Fruit fly (Drosophila melanogaster): ENCODE data around the gene CG13043.

Gene CG13043

dm6 chr3L:16289067-16289466 is 16.6 kb downstream of the CG13043 start:
- no peak for TF ChIP-seq CG17801 (GFP tag; optimal IDR thresholded peaks at IDR 0.05; ENCODE audit: partially characterized antibody)

DNA sequence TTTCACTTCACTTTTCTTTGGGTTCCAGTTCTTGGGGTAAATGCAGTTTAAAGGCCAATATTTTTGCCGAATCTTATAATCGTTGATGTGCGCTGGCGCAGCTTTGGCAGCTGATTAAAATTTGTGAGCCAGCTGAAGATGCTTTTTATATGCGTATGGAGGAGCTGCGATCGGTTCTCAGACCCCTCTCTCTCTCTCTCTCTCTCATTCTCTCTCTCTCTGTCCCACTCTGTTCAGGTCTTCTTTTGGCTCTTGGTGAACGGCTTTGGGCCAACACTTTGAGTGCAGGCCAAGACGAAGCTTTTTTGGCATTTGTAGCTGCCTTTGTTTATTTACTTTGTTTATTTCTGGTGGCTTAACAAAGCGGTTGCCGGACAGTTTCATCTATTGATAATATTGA is 17.3 kb downstream of the CG13043 start, which contains the start of gene CG13046:
CG13046 (minus strand) TSS at position 101 of the 400 bp plus-strand sequence.
- TF ChIP-seq CG17801 (GFP tag; optimal IDR thresholded peaks at IDR 0.05; ENCODE audit: partially characterized antibody), result no peak

DNA sequence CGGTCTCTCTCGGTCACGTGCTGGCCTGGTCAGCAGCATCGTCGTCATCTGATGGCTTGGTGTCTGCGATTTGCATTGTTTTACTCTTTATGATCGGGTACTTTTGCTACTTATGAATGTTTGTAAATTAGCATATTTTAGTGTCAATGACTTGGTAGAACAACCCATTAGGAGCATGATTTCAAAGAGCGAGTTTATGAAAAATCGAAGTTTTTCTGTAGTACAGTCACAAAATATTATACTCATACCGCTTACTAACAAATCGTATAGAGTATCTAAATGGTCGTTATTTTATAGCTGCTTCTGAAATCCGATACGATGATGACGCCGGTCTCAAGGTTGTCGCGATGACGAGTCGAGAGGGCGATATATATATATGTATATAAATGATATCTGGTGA is 19.4 kb downstream of the CG13043 start:
- no peak for TF ChIP-seq CG17801 (GFP tag; optimal IDR thresholded peaks at IDR 0.05; ENCODE audit: partially characterized antibody)

- no peak for TF ChIP-seq CG17801 (GFP tag; optimal IDR thresholded peaks at IDR 0.05; ENCODE audit: partially characterized antibody)
Observed at dm6 chr3L:16285346-16285911, 20.2 kb downstream of the CG13043 start, which contains the start of gene CG13047. Gene CG13047, minus strand, starts transcription at chr3L:16285396.

DNA sequence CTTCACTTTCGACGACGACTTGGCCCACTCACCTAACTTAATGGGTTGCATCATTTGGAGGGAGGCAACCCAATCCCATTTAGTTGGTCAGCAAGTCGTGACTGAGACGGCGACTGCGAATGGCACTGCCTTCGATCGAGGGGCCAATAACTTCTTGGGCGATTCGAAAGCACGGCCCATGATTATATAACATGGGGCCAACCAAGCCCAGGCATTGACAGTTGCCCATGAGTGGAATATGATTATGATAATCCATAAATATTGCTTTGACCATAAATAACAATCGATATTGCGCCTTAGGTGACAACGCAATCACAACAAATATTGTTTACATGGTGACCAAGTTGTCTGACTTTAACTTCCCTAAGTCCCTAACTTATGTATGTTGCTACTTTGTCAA is 21.8 kb downstream of the CG13043 start, which contains the start of gene CG13048:
CG13048 (minus strand) TSS at position 101 of the 400 bp plus-strand sequence.
- no peak for TF ChIP-seq CG17801 (GFP tag; optimal IDR thresholded peaks at IDR 0.05; ENCODE audit: partially characterized antibody)

DNA sequence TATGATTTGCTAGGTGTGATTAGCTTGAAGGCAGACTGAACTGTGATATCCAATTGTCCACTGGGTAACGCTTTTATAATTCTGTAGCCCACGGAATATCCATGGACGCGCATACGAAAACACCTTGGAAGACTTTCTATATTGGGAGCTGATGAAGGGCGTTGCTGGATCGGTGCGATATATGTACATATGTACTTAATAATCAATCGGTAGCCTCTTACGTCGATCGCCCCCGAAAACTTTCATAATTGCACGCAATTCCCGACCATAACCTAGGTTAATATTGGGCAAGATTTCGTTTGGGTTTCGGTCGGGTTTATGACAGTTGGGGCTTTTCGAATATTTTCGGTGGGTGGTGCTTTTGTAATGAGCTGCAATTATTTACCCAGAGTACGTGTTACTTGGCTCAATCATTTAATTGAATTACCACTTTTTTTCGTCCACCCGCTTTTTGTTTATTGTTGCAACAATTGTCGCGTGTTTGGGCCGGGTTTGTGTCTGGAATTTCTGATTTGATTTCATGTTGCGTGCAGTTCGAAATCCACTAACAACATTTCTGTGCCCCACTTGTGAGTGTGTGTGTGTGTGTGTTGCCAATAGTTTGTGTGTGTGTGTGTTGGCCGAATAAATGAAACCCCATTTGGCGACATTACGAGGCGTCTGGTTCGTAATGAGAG is 23.7 kb downstream of the CG13043 start, which contains the start of gene CG13049:
CG13049 (minus strand) TSS at position 51 of the 677 bp plus-strand sequence.
- TF ChIP-seq CG17801 (GFP tag; optimal IDR thresholded peaks at IDR 0.05; ENCODE audit: partially characterized antibody), result no peak

DNA sequence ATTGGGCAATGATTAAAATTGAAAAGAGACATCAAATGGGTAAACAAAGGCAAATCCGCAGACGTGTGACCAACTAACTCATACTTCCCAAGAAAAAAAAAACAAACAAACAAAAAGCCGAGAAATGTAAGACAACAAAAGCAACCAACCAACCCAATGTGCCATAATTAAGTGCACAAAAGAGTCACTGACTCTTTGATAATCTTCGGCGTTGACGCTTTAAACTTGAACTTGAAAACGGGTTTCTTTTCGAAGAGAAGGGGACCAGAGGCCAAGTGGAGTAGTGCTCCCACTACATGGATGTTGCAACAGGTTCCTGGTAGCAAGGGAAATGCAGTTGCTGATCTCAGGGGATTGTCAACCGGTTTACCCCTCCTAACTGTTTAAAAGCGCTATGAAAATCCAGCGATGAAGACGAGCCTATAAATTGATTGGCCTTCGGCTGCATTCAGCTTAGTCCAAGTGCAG is 25.6 kb downstream of the CG13043 start, which contains the start of gene CG13064:
CG13064 (plus strand) TSS at position 418 of the 468 bp plus-strand sequence.
- TF ChIP-seq CG17801 (GFP tag; optimal IDR thresholded peaks at IDR 0.05; ENCODE audit: partially characterized antibody), result no peak

dm6 chr3L:16279171-16279570 is 26.5 kb downstream of the CG13043 start, which contains the start of gene CG13050:
Gene CG13050, minus strand, starts transcription at chr3L:16279271.
- no peak for TF ChIP-seq CG17801 (GFP tag; optimal IDR thresholded peaks at IDR 0.05; ENCODE audit: partially characterized antibody)

- no peak for TF ChIP-seq CG17801 (GFP tag; optimal IDR thresholded peaks at IDR 0.05; ENCODE audit: partially characterized antibody)
Observed at dm6 chr3L:16277135-16277534, 28.5 kb downstream of the CG13043 start, which contains the start of gene CG13065. Gene CG13065, plus strand, starts transcription at chr3L:16277435.

DNA sequence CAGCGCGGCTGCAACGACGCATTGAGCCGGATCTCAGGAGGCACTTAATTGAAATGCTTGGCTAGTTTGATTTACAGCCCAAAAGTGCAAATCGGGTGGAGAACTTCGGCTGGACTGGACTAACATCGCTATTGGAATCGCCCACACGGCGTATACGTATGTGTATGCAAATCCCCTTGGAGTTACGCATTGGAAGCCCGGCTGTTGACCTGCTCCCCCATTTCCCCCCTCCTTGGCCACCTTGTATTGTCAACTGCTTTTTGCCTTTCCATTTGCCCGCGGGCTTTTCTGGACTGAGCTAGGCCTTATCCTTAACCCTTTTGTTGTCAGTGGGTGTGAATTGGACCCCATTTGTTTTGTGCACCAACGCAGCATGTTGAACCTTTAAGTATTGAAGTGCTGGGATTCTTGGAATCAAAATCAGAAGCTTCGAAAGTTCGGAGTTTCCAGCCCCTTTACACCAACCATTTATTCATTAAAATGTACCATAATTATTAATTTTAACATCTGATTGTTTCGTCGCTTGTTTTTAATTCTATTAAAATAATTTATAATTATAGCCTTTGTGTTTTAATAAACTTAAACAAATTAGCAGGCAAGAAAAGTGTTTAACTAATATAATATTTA is 30.2 kb downstream of the CG13043 start:
- TF ChIP-seq CG17801 (GFP tag; optimal IDR thresholded peaks at IDR 0.05; ENCODE audit: partially characterized antibody), result no peak

DNA sequence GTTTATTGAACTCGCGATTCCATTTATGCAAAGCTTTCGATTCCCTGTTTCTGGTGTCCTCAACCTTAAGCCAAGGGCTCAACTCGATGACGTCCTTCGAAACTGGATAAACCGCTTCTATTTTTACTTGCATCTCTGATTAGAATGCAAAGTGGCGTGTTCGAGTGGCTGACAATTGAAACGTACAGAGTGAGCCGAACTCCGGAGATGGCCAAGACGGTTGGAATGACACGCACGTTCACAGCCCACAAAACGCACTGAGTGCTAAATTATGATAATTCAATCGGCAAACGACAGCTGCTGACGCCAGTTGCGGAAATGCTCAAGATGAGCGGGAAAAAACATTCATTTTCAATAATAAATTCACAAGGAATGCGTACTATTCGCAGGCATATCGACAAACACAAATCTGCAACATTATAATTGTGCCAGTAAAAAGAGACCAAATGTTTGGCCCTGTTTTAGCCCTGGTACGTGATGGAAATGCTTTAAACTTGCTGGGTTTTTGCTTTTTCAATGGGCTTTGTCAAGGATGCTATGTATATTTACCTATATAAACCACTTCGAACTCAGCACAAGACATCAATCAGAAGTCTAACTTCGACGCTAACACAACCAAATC is 33.2 kb downstream of the CG13043 start, which contains the start of gene CG13066:
CG13066 (plus strand) TSS at position 572 of the 622 bp plus-strand sequence.
- TF ChIP-seq CG17801 (GFP tag; optimal IDR thresholded peaks at IDR 0.05; ENCODE audit: partially characterized antibody), result no peak

DNA sequence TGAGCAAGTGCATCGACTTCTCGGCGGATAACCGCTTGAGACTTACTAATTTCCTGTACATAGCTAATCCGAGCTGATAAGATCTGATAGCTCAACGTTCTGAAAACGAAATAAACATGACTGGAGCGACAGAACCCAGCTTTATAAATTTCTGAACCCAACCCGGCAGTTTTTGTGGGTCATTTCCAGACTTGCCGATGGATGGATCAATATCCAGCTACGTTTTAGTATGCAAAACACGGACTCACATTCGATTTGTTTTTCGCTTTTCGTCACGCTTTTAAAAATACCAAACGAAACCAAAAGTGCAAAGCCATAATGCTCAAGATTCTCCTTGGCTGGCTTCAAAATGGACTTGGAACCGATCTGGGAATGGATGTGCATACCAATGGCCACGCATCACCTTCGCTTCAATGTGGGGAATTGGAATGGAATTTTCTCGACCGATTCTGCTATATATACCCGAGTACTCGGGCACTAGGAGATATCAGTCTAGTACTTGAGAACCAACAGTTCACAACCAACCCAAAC is 34.8 kb downstream of the CG13043 start, which contains the start of the genes CG34248 and CG13067:
CG34248 (minus strand) TSS at position 101 of the 531 bp plus-strand sequence.
CG13067 (plus strand) TSS at position 481 of the 531 bp plus-strand sequence.
- TF ChIP-seq CG17801 (GFP tag; optimal IDR thresholded peaks at IDR 0.05; ENCODE audit: partially characterized antibody), result no peak

dm6 chr3L:16269092-16269491 is 36.6 kb downstream of the CG13043 start, which contains the start of gene CG13068:
Gene CG13068, plus strand, starts transcription at chr3L:16269392.
- no peak for TF ChIP-seq CG17801 (GFP tag; optimal IDR thresholded peaks at IDR 0.05; ENCODE audit: partially characterized antibody)

- no peak for TF ChIP-seq CG17801 (GFP tag; optimal IDR thresholded peaks at IDR 0.05; ENCODE audit: partially characterized antibody)
Observed at dm6 chr3L:16268106-16268733, 37.5 kb downstream of the CG13043 start, which contains the start of gene CG4950. Gene CG4950, minus strand, starts transcription at chr3L:16268156.

All from ovary, adult (tissue).